Worm (Caenorhabditis elegans) whole organism, mixed stage, embryonic: ENCODE data around the gene nduc-2.

Experiments used
- M03D4.4 ChIP-seq: sonication (generic microtip); optimal IDR thresholded peaks from 2 replicates; lab custom pipeline; 2017; ENCODE audit warnings: mild to moderate bottlenecking, missing genetic modification characterization, missing compliant biosample characterization
- bed-3 ChIP-seq: fragments of 200-800 bp; sonication (Bioruptor generic); optimal IDR thresholded peaks from 3 replicates; lab custom pipeline; 2018; ENCODE audit warnings: mild to moderate bottlenecking, missing genetic modification characterization, moderate library complexity, missing compliant biosample characterization
- blmp-1 ChIP-seq: fragments of 150-350 bp; optimal IDR thresholded peaks from 2 replicates; lab custom pipeline; 2014; ENCODE audit warnings: missing biosample characterization, missing genetic modification characterization
- ceh-43 ChIP-seq: fragments of 200-800 bp; sonication (Bioruptor generic); optimal IDR thresholded peaks from 2 replicates; lab custom pipeline; 2018; ENCODE audit warnings: mild to moderate bottlenecking, missing genetic modification characterization, moderate library complexity, missing compliant biosample characterization
- ceh-83 ChIP-seq: fragments of 200-800 bp; sonication (Bioruptor generic); optimal IDR thresholded peaks from 2 replicates; lab custom pipeline; 2018; ENCODE audit warnings: mild to moderate bottlenecking, missing genetic modification characterization, missing compliant biosample characterization
- ces-1 ChIP-seq: fragments of 150-350 bp; optimal IDR thresholded peaks from 2 replicates; lab custom pipeline; 2014; ENCODE audit warnings: missing biosample characterization, missing genetic modification reagents, missing genetic modification characterization
- cnd-1 ChIP-seq: fragments of 200-800 bp; sonication (Bioruptor generic); optimal IDR thresholded peaks from 2 replicates; lab custom pipeline; 2018; ENCODE audit warnings: mild to moderate bottlenecking, missing genetic modification characterization, missing compliant biosample characterization
- drap-1 ChIP-seq: fragments of 200-800 bp; sonication (Bioruptor generic); optimal IDR thresholded peaks from 3 replicates; lab custom pipeline; 2018; ENCODE audit warnings: mild to moderate bottlenecking, missing genetic modification characterization, missing compliant biosample characterization
- elt-3 ChIP-seq: fragments of 150-350 bp; optimal IDR thresholded peaks from 2 replicates; lab custom pipeline; 2014; ENCODE audit warnings: missing biosample characterization, missing genetic modification characterization
- flh-1 ChIP-seq: fragments of 200-800 bp; sonication (Bioruptor generic); optimal IDR thresholded peaks from 2 replicates; lab custom pipeline; 2018; ENCODE audit warnings: mild to moderate bottlenecking, missing genetic modification characterization, moderate library complexity, missing compliant biosample characterization
- hlh-1 ChIP-seq: fragments of 150-350 bp; optimal IDR thresholded peaks from 2 replicates; lab custom pipeline; 2014; ENCODE audit warnings: missing biosample characterization, missing genetic modification reagents, missing genetic modification characterization
- lin-13 ChIP-seq: fragments of 150-350 bp; optimal IDR thresholded peaks from 2 replicates; lab custom pipeline; 2014; ENCODE audit warnings: missing biosample characterization, missing genetic modification characterization
- lin-32 ChIP-seq: fragments of 200-800 bp; sonication (Bioruptor generic); optimal IDR thresholded peaks from 2 replicates; lab custom pipeline; 2018; ENCODE audit warnings: mild to moderate bottlenecking, missing genetic modification characterization, missing compliant biosample characterization
- mab-5 ChIP-seq: fragments of 150-350 bp; optimal IDR thresholded peaks from 2 replicates; lab custom pipeline; 2014; ENCODE audit warnings: missing biosample characterization, missing genetic modification characterization
- mep-1 ChIP-seq: fragments of 150-350 bp; optimal IDR thresholded peaks from 2 replicates; lab custom pipeline; 2017; ENCODE audit warnings: missing biosample characterization, missing genetic modification reagents, missing genetic modification characterization, inconsistent platforms
- mls-2 ChIP-seq: sonication (generic microtip); optimal IDR thresholded peaks from 2 replicates; lab custom pipeline; 2016; ENCODE audit warnings: mild to moderate bottlenecking, missing genetic modification characterization, moderate library complexity, missing compliant biosample characterization
- nhr-12 ChIP-seq: fragments of 150-350 bp; optimal IDR thresholded peaks from 2 replicates; lab custom pipeline; 2014; ENCODE audit warnings: missing biosample characterization, missing genetic modification characterization
- nhr-2 ChIP-seq: fragments of 150-350 bp; optimal IDR thresholded peaks from 2 replicates; lab custom pipeline; 2014; ENCODE audit warnings: missing biosample characterization, missing genetic modification characterization
- nhr-237 ChIP-seq: fragments of 150-350 bp; optimal IDR thresholded peaks from 2 replicates; lab custom pipeline; 2014; ENCODE audit warnings: missing biosample characterization, missing genetic modification characterization
- nhr-28 ChIP-seq: fragments of 150-350 bp; optimal IDR thresholded peaks from 2 replicates; lab custom pipeline; 2014; ENCODE audit warnings: missing biosample characterization, missing genetic modification characterization
- nhr-76 ChIP-seq: sonication (generic microtip); optimal IDR thresholded peaks from 2 replicates; lab custom pipeline; 2017; ENCODE audit warnings: missing biosample characterization, missing genetic modification characterization
- pha-4 ChIP-seq: fragments of 150-350 bp; optimal IDR thresholded peaks from 2 replicates; lab custom pipeline; 2018; ENCODE audit warnings: missing biosample characterization, missing genetic modification reagents, missing genetic modification characterization
- sem-2 ChIP-seq: fragments of 200-800 bp; sonication (Bioruptor generic); optimal IDR thresholded peaks from 2 replicates; lab custom pipeline; 2018; ENCODE audit warnings: mild to moderate bottlenecking, missing genetic modification characterization, missing compliant biosample characterization
- snpc-4 ChIP-seq: fragments of 150-350 bp; optimal IDR thresholded peaks from 2 replicates; lab custom pipeline; 2014; ENCODE audit warnings: missing biosample characterization, missing genetic modification characterization
- sptf-1 ChIP-seq: sonication (generic microtip); optimal IDR thresholded peaks from 2 replicates; lab custom pipeline; 2017; ENCODE audit warnings: mild to moderate bottlenecking, missing genetic modification characterization, moderate library complexity, missing compliant biosample characterization
- tbx-8 ChIP-seq: fragments of 200-800 bp; sonication (Bioruptor generic); optimal IDR thresholded peaks from 2 replicates; lab custom pipeline; 2018; ENCODE audit warnings: mild to moderate bottlenecking, missing genetic modification characterization, moderate library complexity, missing compliant biosample characterization
- unc-39 ChIP-seq: fragments of 150-350 bp; optimal IDR thresholded peaks from 2 replicates; lab custom pipeline; 2014; ENCODE audit warnings: missing biosample characterization, missing genetic modification characterization
- unc-62 ChIP-seq: fragments of 150-350 bp; optimal IDR thresholded peaks from 2 replicates; lab custom pipeline; 2014; ENCODE audit warnings: missing biosample characterization, missing genetic modification reagents, missing genetic modification characterization
- zip-8 ChIP-seq: fragments of 150-350 bp; optimal IDR thresholded peaks from 2 replicates; lab custom pipeline; 2014; ENCODE audit warnings: missing biosample characterization, missing genetic modification characterization
- ztf-11 ChIP-seq: fragments of 150-350 bp; optimal IDR thresholded peaks from 2 replicates; lab custom pipeline; 2014; ENCODE audit warnings: missing biosample characterization, missing genetic modification characterization

nduc-2 gene

DNA sequence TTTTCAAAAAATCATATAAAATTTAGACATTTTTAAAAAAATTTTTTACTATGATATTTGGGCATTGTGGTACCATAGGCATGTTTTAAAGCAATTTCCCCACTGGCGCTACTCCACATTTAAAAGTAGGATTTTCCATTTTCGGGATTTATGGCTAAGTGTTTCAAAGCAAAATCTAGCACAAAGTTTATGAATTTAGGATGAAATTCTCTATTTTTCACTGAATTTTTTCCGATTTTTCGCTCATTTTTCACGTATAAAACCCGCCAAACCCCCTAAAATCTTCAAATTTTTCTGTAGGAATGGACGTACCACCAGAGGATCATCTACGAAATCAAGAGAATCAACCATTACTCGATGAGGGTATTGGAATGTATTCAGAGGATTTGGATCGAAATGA is 32.3 kb downstream of the nduc-2 start, which contains the start of gene pipp-4P:
Gene pipp-4P (plus strand): TSS at position 301 of the 400 bp plus-strand sequence.
- TF ChIP-seq mep-1 (tag; lab: Kevin White, UChicago) (no peak), nhr-28 (tag; lab: Kevin White, UChicago) (no peak), elt-3 (tag; lab: Kevin White, UChicago) (no peak), mab-5 (tag; lab: Kevin White, UChicago) (no peak), bed-3 (GFP tag; lab: Kevin White, UChicago) (no peak), flh-1 (GFP tag; lab: Kevin White, UChicago) (no peak), snpc-4 (tag; lab: Kevin White, UChicago) (no peak), nhr-2 (tag; lab: Kevin White, UChicago) (no peak), mls-2 (tag; lab: Kevin White, UChicago) (no peak), M03D4.4 (no peak), lin-13 (tag; lab: Kevin White, UChicago) (no peak), zip-8 (tag; lab: Kevin White, UChicago) (no peak)

DNA sequence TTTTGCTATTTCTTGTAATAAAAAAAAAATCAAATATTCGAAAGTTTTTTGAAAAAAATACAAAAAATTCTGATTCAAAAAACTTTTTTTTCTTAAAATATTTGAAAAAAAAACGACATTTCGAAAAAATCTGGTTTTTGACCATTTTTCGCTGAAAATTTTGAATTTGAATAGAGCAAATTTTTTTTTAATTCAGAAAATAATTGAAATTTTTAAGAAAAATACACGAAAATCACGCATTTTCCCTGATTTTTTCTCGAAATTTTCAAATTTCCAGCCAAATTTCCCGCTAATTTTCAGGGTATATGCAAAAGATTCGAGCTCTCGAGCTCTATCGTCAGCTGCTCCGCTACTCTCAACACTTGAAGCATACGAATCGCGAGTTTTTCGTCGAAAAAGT is 40.1 kb downstream of the nduc-2 start, which contains the start of gene Y71H2AM.1:
Gene Y71H2AM.1 (plus strand): TSS at position 301 of the 400 bp plus-strand sequence.
- TF ChIP-seq nhr-12 (tag; lab: Kevin White, UChicago) (no peak), cnd-1 (tag; lab: Kevin White, UChicago) (no peak), ceh-43 (no peak), flh-1 (GFP tag; lab: Kevin White, UChicago) (no peak), nhr-237 (tag; lab: Kevin White, UChicago) (no peak), ceh-83 (no peak), M03D4.4 (no peak)

DNA sequence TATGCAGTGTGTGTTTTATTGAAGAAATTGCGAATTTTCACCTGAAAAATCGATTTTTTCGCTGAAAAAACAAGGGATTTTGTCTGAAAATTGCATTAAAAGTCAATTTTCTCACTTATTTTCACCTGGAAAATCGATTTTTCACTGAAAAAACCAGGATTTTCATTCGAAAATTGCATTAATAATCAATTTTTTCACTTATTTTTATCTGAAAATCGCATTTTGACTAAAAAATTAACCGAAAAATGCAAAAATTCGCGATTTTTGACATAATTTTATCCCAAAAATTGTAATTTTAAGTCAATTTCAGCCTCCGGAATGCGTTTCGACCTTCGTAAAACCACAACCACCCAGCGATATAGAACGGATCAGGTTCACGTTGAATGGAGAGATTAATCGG is 45.8 kb downstream of the nduc-2 start, which contains the start of gene Y71H2AM.29:
Gene Y71H2AM.29 (plus strand): TSS at position 301 of the 400 bp plus-strand sequence.
- TF ChIP-seq unc-62 (no peak), sem-2 (GFP tag; lab: Kevin White, UChicago) (no peak), drap-1 (GFP tag; lab: Kevin White, UChicago) (no peak), flh-1 (GFP tag; lab: Kevin White, UChicago) (no peak), nhr-237 (tag; lab: Kevin White, UChicago) (no peak), bed-3 (GFP tag; lab: Kevin White, UChicago) (no peak), hlh-1 (tag; lab: Kevin White, UChicago) (no peak), pha-4 (tag; lab: Kevin White, UChicago) (no peak), ztf-11 (tag; lab: Kevin White, UChicago) (no peak), elt-3 (tag; lab: Kevin White, UChicago) (no peak), ceh-83 (no peak), zip-8 (tag; lab: Kevin White, UChicago) (no peak), nhr-2 (tag; lab: Kevin White, UChicago) (no peak), ceh-43 (no peak), ces-1 (GFP tag; lab: Kevin White, UChicago) (no peak)
- TF ChIP-seq, all 35 proteins: peak for 0

DNA sequence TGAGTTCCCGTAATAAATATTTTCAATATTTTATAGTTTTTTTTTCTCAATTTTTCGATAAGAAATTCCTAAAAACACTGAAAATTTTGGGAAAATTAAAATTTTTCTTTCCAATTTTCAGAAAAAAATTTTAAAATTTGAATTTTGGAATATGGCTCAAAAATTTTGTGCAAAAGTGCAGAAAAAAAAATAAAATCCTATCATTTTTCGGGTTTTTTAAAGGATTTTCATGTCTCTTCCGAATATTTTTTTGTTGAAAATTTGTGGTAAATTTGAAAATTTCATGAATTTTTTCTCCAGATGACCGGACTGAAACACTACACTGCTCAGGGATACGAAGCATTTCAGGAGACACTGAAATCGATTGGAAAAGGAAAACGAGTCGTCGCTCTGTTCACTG is 47.7 kb downstream of the nduc-2 start, which contains the start of gene txdc-17:
Gene txdc-17 (plus strand): TSS at position 301 of the 400 bp plus-strand sequence.
- TF ChIP-seq blmp-1 (tag; lab: Kevin White, UChicago) = no peak
- no peak for TF ChIP-seq mep-1 (tag; lab: Kevin White, UChicago)
- TF ChIP-seq ceh-43 = no peak
- TF ChIP-seq cnd-1 (tag; lab: Kevin White, UChicago) = no peak
- TF ChIP-seq ztf-11 (tag; lab: Kevin White, UChicago) = no peak
- no peak for TF ChIP-seq unc-39
- TF ChIP-seq tbx-8 (GFP tag; lab: Kevin White, UChicago) = no peak
- TF ChIP-seq nhr-76 = no peak
- no peak for TF ChIP-seq unc-62
- no peak for TF ChIP-seq nhr-28 (tag; lab: Kevin White, UChicago)
- TF ChIP-seq ces-1 (GFP tag; lab: Kevin White, UChicago) = no peak
- TF ChIP-seq mab-5 (tag; lab: Kevin White, UChicago) = no peak

DNA sequence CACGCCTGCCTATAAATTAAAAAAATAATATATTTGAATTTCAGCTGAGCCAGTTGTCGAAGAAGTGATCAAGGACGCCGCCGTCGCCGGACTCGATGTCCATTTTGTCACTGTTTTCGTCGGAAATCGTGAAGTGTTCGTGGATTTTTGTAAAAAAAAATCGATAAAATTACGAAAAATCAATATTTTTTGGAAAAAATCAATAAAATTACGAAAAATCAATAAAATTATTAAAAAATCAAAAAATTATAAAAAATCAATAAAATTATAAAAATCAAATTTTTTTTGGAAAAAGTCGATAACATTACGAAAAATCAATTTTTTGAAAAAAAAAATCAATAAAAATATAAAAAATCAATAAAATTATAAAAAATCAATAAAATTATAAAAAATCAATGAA is 48.3 kb downstream of the nduc-2 start:
- TF ChIP-seq tbx-8 (GFP tag; lab: Kevin White, UChicago) (no peak), mab-5 (tag; lab: Kevin White, UChicago) (no peak), nhr-237 (tag; lab: Kevin White, UChicago) (no peak), bed-3 (GFP tag; lab: Kevin White, UChicago) (no peak), ztf-11 (tag; lab: Kevin White, UChicago) (no peak), sptf-1 (no peak), unc-62 (no peak), lin-32 (GFP tag; lab: Kevin White, UChicago) (no peak), drap-1 (GFP tag; lab: Kevin White, UChicago) (no peak), M03D4.4 (no peak), unc-39 (no peak), nhr-2 (tag; lab: Kevin White, UChicago) (no peak), ces-1 (GFP tag; lab: Kevin White, UChicago) (no peak)
- TF ChIP-seq, all 35 proteins: peak for 0
